Fruit fly (Drosophila melanogaster): Measurements from ENCODE around the gene GC1.

DNA sequence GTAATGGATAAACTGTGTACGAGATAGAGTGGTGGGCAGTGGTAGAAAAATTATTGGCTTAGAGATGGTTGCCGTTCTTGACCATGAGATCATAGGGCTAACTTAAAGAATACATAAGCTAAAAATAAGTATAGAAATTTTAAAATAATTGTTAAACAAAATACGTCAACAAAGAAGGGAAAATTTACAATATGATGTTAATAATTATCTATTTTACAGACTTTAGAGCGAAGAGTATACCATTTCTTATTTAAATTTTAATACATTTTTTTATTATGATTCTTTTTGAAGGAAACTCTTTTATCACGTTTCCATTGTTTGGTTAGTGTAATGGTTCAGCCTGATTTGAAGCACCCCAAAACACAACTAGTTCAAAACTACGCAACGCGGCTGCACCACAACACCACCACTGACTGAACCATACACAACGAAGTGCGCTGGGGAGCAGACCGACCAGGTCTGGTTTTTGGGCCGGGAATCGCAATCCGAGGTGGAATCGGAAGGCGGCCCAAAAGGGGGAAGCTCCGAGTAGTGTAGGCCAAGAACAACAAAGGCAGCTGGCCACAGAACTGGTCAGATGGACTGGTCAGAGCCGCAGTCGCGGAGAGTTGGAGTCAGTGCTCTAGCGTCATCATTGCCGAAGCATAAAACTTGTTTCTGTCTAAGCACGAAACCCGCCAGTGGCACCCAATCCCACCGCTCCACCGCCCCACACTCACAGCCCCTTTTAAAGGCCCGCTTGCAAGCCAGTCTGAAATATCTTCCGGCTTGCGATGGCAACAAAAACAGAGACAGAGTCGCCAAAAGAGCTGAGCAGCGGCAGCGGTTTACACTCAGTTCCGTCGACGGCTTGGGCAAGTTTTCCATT is 21.8 kb upstream of the GC1 start:
- TF ChIP-seq CTCF (optimal IDR thresholded peaks at IDR 0.05) (no peak), CG8478 (optimal IDR thresholded peaks at IDR 0.05) (no peak)

Data from S2 (cell line).